Worm (Caenorhabditis elegans): Measurements from ENCODE around the gene F57B9.3.
"Not testable (repeated sequence)": the region's sequence is repeated elsewhere in the genome, so short reads cannot be mapped to it uniquely, and the experiment has no call there.

F57B9.3 gene

DNA sequence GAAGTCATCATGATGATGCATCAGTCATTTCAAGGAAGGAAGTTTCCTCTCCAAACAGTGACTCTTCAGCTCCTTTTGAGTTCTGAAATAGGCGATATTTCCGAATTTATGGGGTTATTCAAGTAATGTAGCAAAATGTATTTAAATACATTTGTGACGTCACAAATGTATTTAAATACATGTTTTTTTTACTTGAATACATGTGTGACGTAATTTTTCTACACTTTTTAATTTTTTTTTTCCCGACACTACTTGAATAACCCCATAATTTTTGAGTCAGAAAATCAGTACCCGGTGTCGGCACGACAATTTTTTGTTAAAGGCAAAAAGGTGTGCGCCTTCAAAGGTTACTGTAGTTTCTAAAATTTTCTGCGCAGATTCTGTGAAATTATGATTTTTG is 35.3 kb downstream of the F57B9.3 start:
- TF ChIP-seq ceh-36 (tag; optimal IDR thresholded peaks at IDR 0.05) (no peak), flt-1 (GFP tag; IDR thresholded peaks at IDR 0.05) (no peak), B0310.2 (tag; optimal IDR thresholded peaks at IDR 0.05) (no peak), ceh-13 (GFP tag; optimal IDR thresholded peaks at IDR 0.05) (no peak), tbx-37 (GFP tag; conservative IDR thresholded peaks at IDR 0.05) (no peak), F13C5.2 (tag; optimal IDR thresholded peaks at IDR 0.05) (no peak), scrt-1 (GFP tag; IDR thresholded peaks at IDR 0.05) (no peak), hmg-4 (GFP tag; optimal IDR thresholded peaks at IDR 0.05) (no peak), ama-1 (optimal IDR thresholded peaks at IDR 0.05) (no peak), sea-1 (GFP tag; conservative IDR thresholded peaks at IDR 0.05) (no peak), tra-4 (tag; optimal IDR thresholded peaks at IDR 0.05) (no peak), hnd-1 (tag; optimal IDR thresholded peaks at IDR 0.05) (no peak), pes-1 (GFP tag; IDR thresholded peaks at IDR 0.05) (no peak), ets-7 (tag; optimal IDR thresholded peaks at IDR 0.05) (no peak), hmbx-1 (tag; optimal IDR thresholded peaks at IDR 0.05) (no peak), aly-1 (tag; optimal IDR thresholded peaks at IDR 0.05) (no peak), tbx-11 (GFP tag; IDR thresholded peaks at IDR 0.05) (no peak)

DNA sequence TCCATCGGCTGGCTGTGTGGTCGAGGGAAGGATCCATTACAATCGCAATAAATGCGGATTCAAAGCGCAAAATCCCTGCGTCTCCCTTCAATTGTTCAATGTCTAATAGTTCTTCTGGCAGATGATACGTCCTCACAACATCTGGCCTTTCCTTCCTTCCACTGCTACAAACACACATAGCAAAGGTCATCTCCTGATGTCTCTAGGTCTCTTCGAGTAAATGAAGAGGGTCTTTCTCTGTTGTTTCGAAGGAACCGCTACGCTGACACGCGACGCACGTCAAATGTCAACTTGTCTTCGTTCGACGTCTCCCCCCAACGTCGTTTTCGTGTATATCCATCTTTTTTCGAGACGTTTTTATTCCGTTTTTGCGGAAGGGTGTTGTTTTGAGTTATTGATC is 39.3 kb downstream of the F57B9.3 start:
- TF ChIP-seq tbx-11 (GFP tag; IDR thresholded peaks at IDR 0.05) (no peak), scrt-1 (GFP tag; IDR thresholded peaks at IDR 0.05) (0 out of 2 replicates have a peak, but pooled peaks have one; percentile 7), hmg-4 (GFP tag; optimal IDR thresholded peaks at IDR 0.05) (peak; percentile 80)

- TF ChIP-seq sea-1 (GFP tag; conservative IDR thresholded peaks at IDR 0.05) (no peak), tbx-37 (GFP tag; conservative IDR thresholded peaks at IDR 0.05) (no peak), ets-7 (tag; optimal IDR thresholded peaks at IDR 0.05) (no peak), F13C5.2 (tag; optimal IDR thresholded peaks at IDR 0.05) (no peak), B0310.2 (tag; optimal IDR thresholded peaks at IDR 0.05) (no peak), flt-1 (GFP tag; IDR thresholded peaks at IDR 0.05) (no peak), tbx-11 (GFP tag; IDR thresholded peaks at IDR 0.05) (no peak), ceh-36 (tag; optimal IDR thresholded peaks at IDR 0.05) (no peak), ama-1 (optimal IDR thresholded peaks at IDR 0.05) (no peak), hnd-1 (tag; optimal IDR thresholded peaks at IDR 0.05) (no peak), hmg-4 (GFP tag; optimal IDR thresholded peaks at IDR 0.05) (no peak)
These were observed 40.0 kb downstream of the F57B9.3 start, which contains the start of gene ceh-20 for ce11 chrIII:6979584-6979983. Gene ceh-20 (plus strand): TSS chrIII:6979884.

DNA sequence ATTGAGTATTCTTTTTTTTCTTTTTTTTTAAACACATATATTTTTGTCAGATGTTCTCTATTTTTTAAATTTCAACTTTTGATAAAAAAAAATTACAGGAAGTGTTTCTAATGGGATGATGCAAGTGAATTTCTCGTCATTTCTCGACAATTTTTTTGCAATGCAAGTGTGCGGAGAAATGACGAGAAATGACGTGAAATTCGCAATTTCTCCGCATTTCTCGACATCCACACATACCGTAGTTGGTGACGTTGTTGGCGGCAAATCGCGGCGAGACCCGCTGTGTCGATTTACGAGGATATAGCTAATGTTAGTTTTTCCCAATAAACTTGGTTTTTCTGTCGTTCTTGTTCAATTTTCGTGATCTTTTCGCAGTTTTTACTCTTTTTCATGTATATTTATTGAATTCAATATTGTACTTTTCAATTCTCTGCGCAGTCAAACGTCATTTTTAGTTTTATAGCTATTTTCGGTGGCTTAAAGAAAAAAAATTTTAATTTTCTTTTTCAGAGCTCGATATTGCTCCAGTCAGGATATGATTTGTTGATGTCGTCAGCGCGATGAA is 42.4 kb downstream of the F57B9.3 start, which contains the start of gene F31E3.6:
Gene F31E3.6 (plus strand): TSS at position 93 of the 565 bp plus-strand sequence.
- not testable (repeated sequence) for TF ChIP-seq hmbx-1 (tag; optimal IDR thresholded peaks at IDR 0.05); pes-1 (GFP tag; IDR thresholded peaks at IDR 0.05); ceh-36 (tag; optimal IDR thresholded peaks at IDR 0.05)

ce11 chrIII:6988060-6988459 is 48.4 kb downstream of the F57B9.3 start:
- TF ChIP-seq tra-4 (tag; optimal IDR thresholded peaks at IDR 0.05) (no peak), aly-1 (tag; optimal IDR thresholded peaks at IDR 0.05) (no peak), tbx-37 (GFP tag; conservative IDR thresholded peaks at IDR 0.05) (no peak), ama-1 (optimal IDR thresholded peaks at IDR 0.05) (no peak), B0310.2 (tag; optimal IDR thresholded peaks at IDR 0.05) (no peak), scrt-1 (GFP tag; IDR thresholded peaks at IDR 0.05) (no peak), hmg-4 (GFP tag; optimal IDR thresholded peaks at IDR 0.05) (no peak), tbx-11 (GFP tag; IDR thresholded peaks at IDR 0.05) (no peak), ets-7 (tag; optimal IDR thresholded peaks at IDR 0.05) (no peak), hmbx-1 (tag; optimal IDR thresholded peaks at IDR 0.05) (no peak), flt-1 (GFP tag; IDR thresholded peaks at IDR 0.05) (no peak), pes-1 (GFP tag; IDR thresholded peaks at IDR 0.05) (no peak), F13C5.2 (tag; optimal IDR thresholded peaks at IDR 0.05) (no peak)

ce11 chrIII:6989201-6989600 is 49.6 kb downstream of the F57B9.3 start:
- no peak for TF ChIP-seq tbx-37 (GFP tag; conservative IDR thresholded peaks at IDR 0.05)
- TF ChIP-seq tbx-11 (GFP tag; IDR thresholded peaks at IDR 0.05) = no peak
- no peak for TF ChIP-seq ama-1 (optimal IDR thresholded peaks at IDR 0.05)
- TF ChIP-seq ets-7 (tag; optimal IDR thresholded peaks at IDR 0.05) = no peak
- TF ChIP-seq ceh-13 (GFP tag; optimal IDR thresholded peaks at IDR 0.05) = no peak

DNA sequence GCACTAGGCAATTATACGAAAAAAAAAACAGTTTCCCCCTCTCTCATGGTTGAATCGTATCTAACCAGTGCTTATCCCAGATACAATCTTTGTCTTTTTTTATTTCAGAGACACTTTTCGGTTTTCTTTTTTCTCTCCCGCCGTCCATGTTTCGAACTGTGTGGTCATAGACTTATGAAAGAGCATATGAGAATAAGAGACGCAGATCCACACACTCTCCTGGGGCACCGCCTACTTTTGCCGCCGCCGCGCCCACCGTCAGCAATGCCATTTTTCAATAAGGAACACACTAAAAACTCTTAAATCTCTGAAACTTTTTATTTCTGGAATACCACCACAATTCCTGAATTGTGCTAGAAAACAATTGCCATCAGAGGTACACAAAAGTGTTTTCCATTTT is 50.3 kb downstream of the F57B9.3 start, which contains the start of gene prk-1:
Gene prk-1 (plus strand): TSS at position 269 of the 400 bp plus-strand sequence.
- TF ChIP-seq pes-1 (GFP tag; IDR thresholded peaks at IDR 0.05) (no peak), hnd-1 (tag; optimal IDR thresholded peaks at IDR 0.05) (no peak), tbx-11 (GFP tag; IDR thresholded peaks at IDR 0.05) (no peak), tbx-37 (GFP tag; conservative IDR thresholded peaks at IDR 0.05) (no peak), sea-1 (GFP tag; conservative IDR thresholded peaks at IDR 0.05) (no peak), ama-1 (optimal IDR thresholded peaks at IDR 0.05) (no peak), tra-4 (tag; optimal IDR thresholded peaks at IDR 0.05) (no peak), hmbx-1 (tag; optimal IDR thresholded peaks at IDR 0.05) (no peak), flt-1 (GFP tag; IDR thresholded peaks at IDR 0.05) (no peak), ceh-13 (GFP tag; optimal IDR thresholded peaks at IDR 0.05) (no peak), scrt-1 (GFP tag; IDR thresholded peaks at IDR 0.05) (no peak), hmg-4 (GFP tag; optimal IDR thresholded peaks at IDR 0.05) (no peak), aly-1 (tag; optimal IDR thresholded peaks at IDR 0.05) (no peak), F13C5.2 (tag; optimal IDR thresholded peaks at IDR 0.05) (no peak), ets-7 (tag; optimal IDR thresholded peaks at IDR 0.05) (no peak), B0310.2 (tag; optimal IDR thresholded peaks at IDR 0.05) (no peak), ceh-36 (tag; optimal IDR thresholded peaks at IDR 0.05) (no peak)

DNA sequence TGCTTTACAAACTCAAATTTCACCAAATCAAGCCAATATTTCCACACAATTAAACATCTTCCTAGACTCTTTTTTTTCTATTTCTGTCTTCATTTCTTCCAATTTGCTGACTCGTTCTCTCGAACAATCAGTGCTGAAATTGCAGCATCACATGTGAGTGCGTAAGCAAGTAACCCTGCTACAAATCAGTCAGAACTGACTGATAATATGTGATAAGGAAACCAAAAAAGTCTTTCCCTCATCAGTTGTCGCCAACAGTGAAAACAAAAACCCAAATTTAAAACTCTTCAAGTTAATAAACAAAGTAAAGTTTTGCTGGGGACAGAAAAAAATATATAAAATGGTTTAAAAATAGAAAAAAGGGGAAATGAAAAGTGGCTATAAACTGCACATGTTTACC is 51.8 kb downstream of the F57B9.3 start:
- TF ChIP-seq ets-7 (tag; optimal IDR thresholded peaks at IDR 0.05) (no peak), B0310.2 (tag; optimal IDR thresholded peaks at IDR 0.05) (no peak), hmbx-1 (tag; optimal IDR thresholded peaks at IDR 0.05) (no peak), hmg-4 (GFP tag; optimal IDR thresholded peaks at IDR 0.05) (no peak), ceh-13 (GFP tag; optimal IDR thresholded peaks at IDR 0.05) (no peak), scrt-1 (GFP tag; IDR thresholded peaks at IDR 0.05) (no peak), pes-1 (GFP tag; IDR thresholded peaks at IDR 0.05) (no peak)
